Worm (Caenorhabditis elegans): Measurements from ENCODE around the gene F33C8.4.
A peak's percentile ranks its signal among the peaks of the same experiment; 100 is the strongest.

Gene F33C8.4

DNA sequence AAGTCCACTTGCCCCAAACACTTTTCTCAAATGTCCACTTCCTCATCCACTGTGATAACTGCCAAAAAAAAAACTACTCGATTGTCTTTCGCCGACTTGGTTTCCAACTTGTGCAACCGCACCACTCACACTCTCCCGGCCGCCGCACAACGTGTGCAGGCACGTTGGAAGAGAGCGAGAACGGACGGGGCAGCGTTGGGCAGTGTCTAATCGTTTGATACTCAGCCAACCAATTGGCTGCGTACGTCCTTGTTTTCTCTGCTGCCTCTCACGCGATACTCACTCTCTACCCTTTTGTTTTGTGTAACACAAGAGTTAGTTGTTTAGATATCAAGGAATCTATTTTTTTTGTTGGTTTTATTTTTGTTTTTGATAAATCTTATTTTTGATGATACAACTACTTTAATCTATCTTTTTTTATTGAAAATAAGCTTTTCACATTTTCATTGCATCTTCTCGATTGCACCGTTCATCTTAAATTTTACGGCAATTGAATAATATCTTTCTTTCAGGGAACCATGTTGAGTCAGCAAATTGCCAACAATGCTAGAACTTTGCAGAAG lies 21.5 kb downstream of the F33C8.4 start, which contains the start of gene sucl-1 (continued):
- TF ChIP-seq ztf-25 (GFP tag; IDR thresholded peaks at IDR 0.05): no peak
- no peak for TF ChIP-seq attf-6 (GFP tag; IDR thresholded peaks at IDR 0.05)
- no peak for TF ChIP-seq ZK185.1 (tag; optimal IDR thresholded peaks at IDR 0.05; ENCODE audit: poor library complexity, severe bottlenecking)
- no peak for TF ChIP-seq him-1 (tag; optimal IDR thresholded peaks at IDR 0.05)
- TF ChIP-seq F55B11.4 (tag; optimal IDR thresholded peaks at IDR 0.05; ENCODE audit: borderline replicate concordance, insufficient read depth): no peak
- TF ChIP-seq F57C9.4 (tag; optimal IDR thresholded peaks at IDR 0.05): no peak
- no peak for TF ChIP-seq ztf-3 (GFP tag; optimal IDR thresholded peaks at IDR 0.05)
- TF ChIP-seq sdz-38 (tag; optimal IDR thresholded peaks at IDR 0.05): no peak
- TF ChIP-seq hlh-12 (tag; optimal IDR thresholded peaks at IDR 0.05): no peak
- peak; percentile 86 for TF ChIP-seq lin-40 (tag; optimal IDR thresholded peaks at IDR 0.05)
- no peak for TF ChIP-seq tbx-9 (tag; optimal IDR thresholded peaks at IDR 0.05; ENCODE audit: borderline replicate concordance)
- TF ChIP-seq snpc-1.1 (tag; optimal IDR thresholded peaks at IDR 0.05; ENCODE audit: insufficient read depth): no peak
- no peak for TF ChIP-seq Y79H2A.3 (GFP tag; conservative IDR thresholded peaks at IDR 0.05)
- TF ChIP-seq F22D6.2 (tag; optimal IDR thresholded peaks at IDR 0.05): peak; percentile 58
- no peak for TF ChIP-seq hlh-26 (GFP tag; conservative IDR thresholded peaks at IDR 0.05)
- no peak for TF ChIP-seq zim-3 (tag; optimal IDR thresholded peaks at IDR 0.05)
- no peak for TF ChIP-seq snpc-3.4 (tag; optimal IDR thresholded peaks at IDR 0.05)
- no peak for TF ChIP-seq ceh-40 (GFP tag; IDR thresholded peaks at IDR 0.05)
- no peak for TF ChIP-seq T07F8.4 (tag; optimal IDR thresholded peaks at IDR 0.05)
- TF ChIP-seq ztf-28 (GFP tag; IDR thresholded peaks at IDR 0.05): no peak
- TF ChIP-seq F37B4.10 (GFP tag; IDR thresholded peaks at IDR 0.05): no peak
- TF ChIP-seq B0019.2 (GFP tag; conservative IDR thresholded peaks at IDR 0.05): no peak
- TF ChIP-seq D2030.7 (GFP tag; IDR thresholded peaks at IDR 0.05): no peak
- TF ChIP-seq nhr-27 (tag; optimal IDR thresholded peaks at IDR 0.05): no peak
- no peak for TF ChIP-seq ztf-22 (GFP tag; optimal IDR thresholded peaks at IDR 0.05)
- no peak for TF ChIP-seq T26A5.8 (tag; optimal IDR thresholded peaks at IDR 0.05)
- no peak for TF ChIP-seq Y67H2A.10 (GFP tag; conservative IDR thresholded peaks at IDR 0.05)
- peak; percentile 1 for TF ChIP-seq repo-1 (tag; optimal IDR thresholded peaks at IDR 0.05)
- TF ChIP-seq snpc-1.3 (tag; optimal IDR thresholded peaks at IDR 0.05; ENCODE audit: insufficient read depth): no peak
- TF ChIP-seq mcd-1 (GFP tag; IDR thresholded peaks at IDR 0.05): peak; percentile 67
- no peak for TF ChIP-seq dpl-1 (GFP tag; optimal IDR thresholded peaks at IDR 0.05)
- TF ChIP-seq efl-1 (GFP tag; optimal IDR thresholded peaks at IDR 0.05): no peak
- TF ChIP-seq lin-26 (GFP tag; IDR thresholded peaks at IDR 0.05): peak; percentile 72
- TF ChIP-seq madf-8 (GFP tag; conservative IDR thresholded peaks at IDR 0.05): no peak
- TF ChIP-seq chd-7 (tag; optimal IDR thresholded peaks at IDR 0.05): peak; percentile 70
- peak; percentile 73 for TF ChIP-seq K12H6.12 (tag; optimal IDR thresholded peaks at IDR 0.05)
- TF ChIP-seq let-607 (tag; optimal IDR thresholded peaks at IDR 0.05): peak; percentile 93 to 94
- TF ChIP-seq zfh-2 (GFP tag; conservative IDR thresholded peaks at IDR 0.05): peak; percentile 97
- TF ChIP-seq B0035.1 (tag; optimal IDR thresholded peaks at IDR 0.05): no peak
- TF ChIP-seq C06A6.2 (GFP tag; conservative IDR thresholded peaks at IDR 0.05): no peak
- TF ChIP-seq bed-2 (GFP tag; IDR thresholded peaks at IDR 0.05): no peak
- TF ChIP-seq dox-1 (GFP tag; IDR thresholded peaks at IDR 0.05): peak; percentile 94
- no peak for TF ChIP-seq nhr-120 (GFP tag; IDR thresholded peaks at IDR 0.05)
- peak; percentile 55 for TF ChIP-seq nhr-90 (tag; optimal IDR thresholded peaks at IDR 0.05)
- no peak for TF ChIP-seq B0261.1 (tag; optimal IDR thresholded peaks at IDR 0.05)
- no peak for TF ChIP-seq ztf-6 (GFP tag; IDR thresholded peaks at IDR 0.05)
- no peak for TF ChIP-seq C17E4.6 (GFP tag; IDR thresholded peaks at IDR 0.05)
- TF ChIP-seq egrh-3 (GFP tag; IDR thresholded peaks at IDR 0.05): peak; percentile 60; the same call in 1 of the 2 replicates

Measured in whole organism, young adult.